Fruit fly (Drosophila melanogaster) whole organism, embryonic: ENCODE data around the gene CG34309.
A peak's percentile ranks its signal among the peaks of the same experiment; 100 is the strongest.

Source experiments
- ATbp ChIP-seq: fragments of 200-800 bp; sonication (Bioruptor generic); optimal IDR thresholded peaks from 2 replicates; lab custom pipeline; 2017; ENCODE audit warnings: missing biosample characterization, mild to moderate bottlenecking, missing genetic modification characterization, missing genetic modification reagents
- Aef1 ChIP-seq: fragments of 200-800 bp; sonication (Bioruptor generic); IDR thresholded peaks from 3 replicates; pipeline ENCODE4 v1.3.6; 2022; ENCODE audit warnings: missing biosample characterization, missing genetic modification characterization
- Bgb ChIP-seq: fragments of 200-800 bp; sonication (Bioruptor generic); IDR thresholded peaks from 2 replicates; pipeline ENCODE4 v1.3.6; 2022; ENCODE audit warnings: missing biosample characterization, missing genetic modification characterization; ENCODE audit not compliant: partially characterized antibody
- Blimp-1 ChIP-seq: fragments of 200-800 bp; sonication (Bioruptor generic); optimal IDR thresholded peaks from 3 replicates; lab custom pipeline; 2018; ENCODE audit warnings: missing biosample characterization, missing genetic modification characterization, mild to moderate bottlenecking, moderate library complexity, missing genetic modification reagents
- CG10209 ChIP-seq: fragments of 200-800 bp; sonication (Bioruptor generic); optimal IDR thresholded peaks from 3 replicates; lab custom pipeline; 2017; ENCODE audit warnings: missing biosample characterization, mild to moderate bottlenecking, missing genetic modification characterization, missing genetic modification reagents
- CG10274 ChIP-seq: fragments of 200-800 bp; sonication (Bioruptor generic); optimal IDR thresholded peaks from 3 replicates; lab custom pipeline; 2017; ENCODE audit warnings: missing biosample characterization, mild to moderate bottlenecking, missing genetic modification characterization
- CG11093 ChIP-seq: fragments of 200-800 bp; sonication (Bioruptor generic); IDR thresholded peaks from 3 replicates; pipeline ENCODE4 v1.3.6; 2022; ENCODE audit warnings: missing biosample characterization, missing genetic modification characterization
- CG12219 ChIP-seq: fragments of 200-800 bp; sonication (Bioruptor generic); optimal IDR thresholded peaks from 3 replicates; lab custom pipeline; 2018; ENCODE audit warnings: missing biosample characterization, mild to moderate bottlenecking, missing genetic modification characterization
- CG12299 ChIP-seq: fragments of 200-800 bp; sonication (Bioruptor generic); optimal IDR thresholded peaks from 2 replicates; lab custom pipeline; 2018; ENCODE audit warnings: missing biosample characterization, mild to moderate bottlenecking, missing genetic modification characterization
- CG15073 ChIP-seq: fragments of 200-800 bp; sonication (Bioruptor generic); optimal IDR thresholded peaks from 2 replicates; lab custom pipeline; 2016; ENCODE audit warnings: missing biosample characterization, missing genetic modification characterization
- CG1832 ChIP-seq: fragments of 200-800 bp; sonication (Bioruptor generic); optimal IDR thresholded peaks from 2 replicates; lab custom pipeline; 2017; ENCODE audit warnings: missing biosample characterization, mild to moderate bottlenecking, missing genetic modification characterization, inconsistent platforms
- CG18476 ChIP-seq: fragments of 200-800 bp; sonication (Bioruptor generic); optimal IDR thresholded peaks from 2 replicates; lab custom pipeline; 2016; ENCODE audit warnings: missing biosample characterization, mild to moderate bottlenecking, missing genetic modification characterization
- CG2129 ChIP-seq: fragments of 200-800 bp; sonication (Bioruptor generic); IDR thresholded peaks from 2 replicates; pipeline ENCODE4 v1.3.6; 2022; ENCODE audit warnings: missing biosample characterization, missing genetic modification characterization; ENCODE audit not compliant: partially characterized antibody
- CG31388 ChIP-seq: fragments of 200-800 bp; sonication (Bioruptor generic); optimal IDR thresholded peaks from 2 replicates; lab custom pipeline; 2016; ENCODE audit warnings: missing biosample characterization, missing genetic modification characterization
- CG43689 ChIP-seq: fragments of 200-800 bp; sonication (Bioruptor generic); IDR thresholded peaks from 2 replicates; pipeline ENCODE4 v1.3.6; 2022; ENCODE audit warnings: missing biosample characterization, missing genetic modification characterization
- CG9817 ChIP-seq: fragments of 200-800 bp; sonication (Bioruptor generic); optimal IDR thresholded peaks from 2 replicates; lab custom pipeline; 2018; ENCODE audit warnings: missing biosample characterization, mild to moderate bottlenecking, missing genetic modification characterization, moderate library complexity
- Dip2 ChIP-seq: fragments of 200-800 bp; sonication (Bioruptor generic); IDR thresholded peaks from 2 replicates; pipeline ENCODE4 v1.3.6; 2022; ENCODE audit warnings: missing biosample characterization, missing genetic modification characterization
- E2f1 ChIP-seq: fragments of 200-800 bp; sonication (Bioruptor generic); IDR thresholded peaks from 2 replicates; pipeline ENCODE4 v1.3.6; 2022; ENCODE audit warnings: missing biosample characterization, missing genetic modification characterization
- ERR ChIP-seq: fragments of 200-800 bp; sonication (Bioruptor generic); optimal IDR thresholded peaks from 2 replicates; lab custom pipeline; 2016; ENCODE audit warnings: missing biosample characterization, missing genetic modification characterization
- Ets65A ChIP-seq: fragments of 200-800 bp; sonication (Bioruptor generic); peaks from one replicate; lab custom pipeline; 2016; ENCODE audit warnings: missing biosample characterization, missing genetic modification characterization
- HLHmδ ChIP-seq: fragments of 200-800 bp; sonication (Bioruptor generic); optimal IDR thresholded peaks from 2 replicates; lab custom pipeline; 2018; ENCODE audit warnings: missing biosample characterization, mild to moderate bottlenecking, missing genetic modification characterization, moderate library complexity
- Hand ChIP-seq: fragments of 200-800 bp; sonication (Bioruptor generic); optimal IDR thresholded peaks from 2 replicates; lab custom pipeline; 2017; ENCODE audit warnings: mild to moderate bottlenecking, missing biosample characterization, missing genetic modification reagents, missing genetic modification characterization
- Hey ChIP-seq: fragments of 200-800 bp; sonication (Bioruptor generic); optimal IDR thresholded peaks from 3 replicates; lab custom pipeline; 2018; ENCODE audit warnings: missing biosample characterization, mild to moderate bottlenecking, missing genetic modification characterization
- NC2β ChIP-seq: fragments of 200-800 bp; sonication (Bioruptor generic); optimal IDR thresholded peaks from 2 replicates; lab custom pipeline; 2016; ENCODE audit warnings: missing biosample characterization, missing genetic modification characterization
- Neu2 ChIP-seq: fragments of 200-800 bp; sonication (Bioruptor generic); optimal IDR thresholded peaks from 3 replicates; lab custom pipeline; 2016; ENCODE audit warnings: missing biosample characterization, missing genetic modification characterization, borderline replicate concordance
- Ptx1 ChIP-seq: fragments of 200-800 bp; sonication (Bioruptor generic); IDR thresholded peaks from 2 replicates; pipeline ENCODE4 v1.3.6; 2022; ENCODE audit warnings: missing biosample characterization, missing genetic modification characterization
- Rx ChIP-seq: fragments of 200-800 bp; sonication (Bioruptor generic); IDR thresholded peaks from 2 replicates; pipeline ENCODE4 v1.3.6; 2022; ENCODE audit warnings: missing biosample characterization, missing genetic modification characterization
- Six4 ChIP-seq: fragments of 200-800 bp; sonication (Bioruptor generic); optimal IDR thresholded peaks from 2 replicates; lab custom pipeline; 2016; ENCODE audit warnings: missing biosample characterization, missing genetic modification characterization
- Spps ChIP-seq: fragments of 200-800 bp; sonication (Bioruptor generic); optimal IDR thresholded peaks from 2 replicates; lab custom pipeline; 2018; ENCODE audit warnings: missing biosample characterization, mild to moderate bottlenecking, missing genetic modification characterization
- TFAM ChIP-seq: fragments of 200-800 bp; sonication (Bioruptor generic); optimal IDR thresholded peaks from 2 replicates; lab custom pipeline; 2017; ENCODE audit warnings: missing biosample characterization, missing genetic modification characterization, inconsistent platforms
- amos ChIP-seq: fragments of 200-800 bp; sonication (Bioruptor generic); IDR thresholded peaks from 2 replicates; pipeline ENCODE4 v1.3.6; 2022; ENCODE audit warnings: missing biosample characterization, missing genetic modification characterization; ENCODE audit not compliant: partially characterized antibody
- az2 ChIP-seq: fragments of 200-800 bp; sonication (Bioruptor generic); optimal IDR thresholded peaks from 3 replicates; lab custom pipeline; 2016; ENCODE audit warnings: missing biosample characterization, missing genetic modification characterization
- caup ChIP-seq: fragments of 200-800 bp; sonication (Bioruptor generic); optimal IDR thresholded peaks from 3 replicates; lab custom pipeline; 2017; ENCODE audit warnings: missing biosample characterization, mild to moderate bottlenecking, missing genetic modification characterization, moderate library complexity; ENCODE audit not compliant: severe bottlenecking
- ci ChIP-seq: fragments of 200-800 bp; sonication (Bioruptor generic); IDR thresholded peaks from 3 replicates; pipeline ENCODE4 v1.3.6; 2022; ENCODE audit warnings: missing biosample characterization, missing genetic modification characterization
- corto ChIP-seq: fragments of 200-800 bp; sonication (Bioruptor generic); optimal IDR thresholded peaks from 2 replicates; lab custom pipeline; 2016; ENCODE audit warnings: missing biosample characterization, mild to moderate bottlenecking, missing genetic modification characterization, moderate library complexity
- cwo ChIP-seq: fragments of 200-800 bp; sonication (Bioruptor generic); optimal IDR thresholded peaks from 3 replicates; lab custom pipeline; 2017; ENCODE audit warnings: missing biosample characterization, missing genetic modification characterization, mild to moderate bottlenecking, moderate library complexity, missing genetic modification reagents
- da ChIP-seq: fragments of 200-800 bp; sonication (Bioruptor generic); optimal IDR thresholded peaks from 2 replicates; lab custom pipeline; 2016; ENCODE audit warnings: missing biosample characterization, missing genetic modification characterization
- dm ChIP-seq: fragments of 200-800 bp; sonication (Bioruptor generic); optimal IDR thresholded peaks from 3 replicates; lab custom pipeline; 2016; ENCODE audit warnings: missing biosample characterization, missing genetic modification characterization
- ewg ChIP-seq: fragments of 200-800 bp; sonication (Bioruptor generic); optimal IDR thresholded peaks from 3 replicates; lab custom pipeline; 2017; ENCODE audit warnings: mild to moderate bottlenecking, missing biosample characterization, missing genetic modification reagents, missing genetic modification characterization
- grau ChIP-seq: fragments of 200-800 bp; optimal IDR thresholded peaks from 3 replicates; lab custom pipeline; 2019; ENCODE audit warnings: missing biosample characterization, mild to moderate bottlenecking, missing genetic modification characterization, moderate library complexity
- kay ChIP-seq: fragments of 200-800 bp; sonication (Bioruptor generic); optimal IDR thresholded peaks from 2 replicates; lab custom pipeline; 2016; ENCODE audit warnings: missing biosample characterization, missing genetic modification characterization
- lilli ChIP-seq: fragments of 200-800 bp; sonication (Bioruptor generic); optimal IDR thresholded peaks from 3 replicates; lab custom pipeline; 2016; ENCODE audit warnings: missing biosample characterization, missing genetic modification characterization
- mam ChIP-seq: fragments of 200-800 bp; sonication (Bioruptor generic); optimal IDR thresholded peaks from 3 replicates; lab custom pipeline; 2016; ENCODE audit warnings: missing biosample characterization, missing genetic modification characterization
- org-1 ChIP-seq: fragments of 200-800 bp; sonication (Bioruptor generic); optimal IDR thresholded peaks from 2 replicates; lab custom pipeline; 2017; ENCODE audit warnings: missing biosample characterization, missing genetic modification characterization
- p53 ChIP-seq: fragments of 200-800 bp; sonication (Bioruptor generic); optimal IDR thresholded peaks from 2 replicates; lab custom pipeline; 2016; ENCODE audit warnings: missing biosample characterization, missing genetic modification characterization
- sens ChIP-seq: fragments of 200-800 bp; sonication (Bioruptor generic); peaks from one replicate; lab custom pipeline; 2016; ENCODE audit warnings: missing biosample characterization, missing genetic modification characterization
- shn ChIP-seq: fragments of 200-800 bp; sonication (Bioruptor generic); optimal IDR thresholded peaks from 3 replicates; lab custom pipeline; 2016; ENCODE audit warnings: missing biosample characterization, missing genetic modification characterization

CG34309 gene

DNA sequence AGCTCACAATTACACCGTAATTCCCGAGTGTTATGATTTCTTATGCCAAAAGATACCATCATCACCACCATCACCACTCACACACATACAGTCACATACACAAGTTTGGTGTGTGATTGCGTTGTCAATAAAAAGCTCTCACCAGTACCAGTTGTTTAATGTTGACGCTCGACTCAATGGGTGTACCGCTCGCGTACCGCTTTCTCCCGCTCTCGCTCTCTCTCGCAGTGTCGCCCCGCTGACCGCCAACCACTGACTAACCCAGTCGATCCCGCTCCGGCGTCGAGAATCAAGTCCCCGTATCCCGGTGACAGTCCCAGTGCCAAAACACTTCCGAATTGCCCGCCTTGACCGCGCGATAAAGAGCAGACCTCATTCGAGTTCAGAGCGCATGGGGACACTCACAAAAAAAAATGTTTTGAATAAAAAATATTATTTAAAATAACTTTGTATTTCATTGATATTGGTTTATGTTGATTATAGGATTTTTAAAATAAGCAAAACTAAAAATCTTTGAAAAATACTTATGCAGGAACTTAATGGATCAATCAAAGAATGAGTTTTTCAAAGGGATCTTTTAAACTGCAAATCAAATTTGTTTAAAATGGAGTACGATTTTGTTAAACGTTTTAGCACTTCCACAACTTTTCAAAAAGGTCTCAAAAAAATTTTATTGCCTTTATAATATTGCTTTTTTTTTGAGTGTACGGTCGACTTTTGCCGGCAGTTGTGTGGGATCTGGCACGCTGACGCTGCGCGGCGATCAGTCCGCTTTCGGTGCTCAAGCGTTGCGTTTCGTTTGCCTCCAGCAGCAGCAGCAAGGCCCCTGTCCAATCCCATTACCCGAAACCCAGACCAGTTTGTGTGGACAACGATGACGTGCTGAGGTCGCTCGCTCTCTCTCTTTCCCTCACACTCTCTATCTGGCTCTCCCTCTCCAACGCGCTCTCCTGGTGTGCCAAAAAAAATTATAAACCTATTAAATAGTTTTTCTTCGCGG, 8.0 kb upstream of the CG34309 start, which contains the start of gene Dic1 (continued):
- TF ChIP-seq E2f1 (GFP tag; lab: Robert Waterston, UW) (peak; percentile 88), Ets65A (GFP tag; lab: Kevin White, UChicago) (peak; percentile 98), mam (GFP tag; lab: Kevin White, UChicago) (peak; percentile 92), Bgb (GFP tag; lab: Robert Waterston, UW) (peak; percentile 68; the same call in 1 of the 2 replicates), Aef1 (GFP tag; lab: Robert Waterston, UW) (peak; percentile 93), corto (GFP tag; lab: Kevin White, UChicago) (peak; percentile 84), CG1832 (peak; percentile 53), Ptx1 (GFP tag; lab: Robert Waterston, UW) (peak; percentile 96), CG43689 (GFP tag; lab: Robert Waterston, UW) (peak; percentile 70; the same call in 1 of the 2 replicates), amos (no peak; the same call in 1 of the 2 replicates), shn (peak; percentile 86), CG31388 (GFP tag; lab: Kevin White, UChicago) (peak; percentile 85), CG11093 (GFP tag; lab: Robert Waterston, UW) (peak; percentile 90), caup (GFP tag; lab: Kevin White, UChicago) (peak; percentile 97), lilli (peak; percentile 97), CG10209 (peak; percentile 97), CG10274 (peak; percentile 91), Dip2 (GFP tag; lab: Robert Waterston, UW) (peak; percentile 63; the same call in 1 of the 2 replicates), org-1 (GFP tag; lab: Kevin White, UChicago) (peak; percentile 96), ERR (GFP tag; lab: Kevin White, UChicago) (peak; percentile 32), CG9817 (peak; percentile 95), p53 (peak; percentile 66), CG15073 (peak; percentile 72), Spps (tag; lab: Kevin White, UChicago) (peak; percentile 97), CG2129 (GFP tag; lab: Robert Waterston, UW) (no peak), cwo (GFP tag; lab: Kevin White, UChicago) (peak; percentile 97), Rx (GFP tag; lab: Robert Waterston, UW) (peak; percentile 73), Neu2 (no peak), ewg (GFP tag; lab: Kevin White, UChicago) (peak; percentile 93), Six4 (peak; percentile 93), CG12299 (peak; percentile 91), Blimp-1 (GFP tag; lab: Kevin White, UChicago) (peak; percentile 98), ATbp (GFP tag; lab: Kevin White, UChicago) (peak; percentile 96), CG12219 (peak; percentile 84), sens (GFP tag; lab: Kevin White, UChicago) (peak; percentile 99), az2 (peak; percentile 97), kay (GFP tag; lab: Kevin White, UChicago) (peak; percentile 91), ci (GFP tag; lab: Robert Waterston, UW) (peak; percentile 86; the same call in 2 of the 3 replicates), Hand (GFP tag; lab: Kevin White, UChicago) (peak; percentile 94), CG18476 (peak; percentile 95), TFAM (peak; percentile 65), dm (GFP tag; lab: Kevin White, UChicago) (peak; percentile 84), NC2β (GFP tag; lab: Kevin White, UChicago) (peak; percentile 81), da (peak; percentile 77), HLHmδ (GFP tag; lab: Kevin White, UChicago) (peak; percentile 82), grau (tag; lab: Kevin White, UChicago) (peak; percentile 96), Hey (tag; lab: Kevin White, UChicago) (peak; percentile 54)
